Fruit fly (Drosophila melanogaster) whole organism, embryonic: ENCODE data around the gene CG3529.

ENCODE experiments used
- Adf1 ChIP-seq: fragments of 200-800 bp; sonication (Bioruptor generic); IDR thresholded peaks from 2 replicates; pipeline ENCODE4 v1.3.6; 2022; ENCODE audit warnings: missing biosample characterization, missing genetic modification characterization
- Aef1 ChIP-seq: fragments of 200-800 bp; sonication (Bioruptor generic); IDR thresholded peaks from 3 replicates; pipeline ENCODE4 v1.3.6; 2022; ENCODE audit warnings: missing biosample characterization, missing genetic modification characterization
- Bgb ChIP-seq: fragments of 200-800 bp; sonication (Bioruptor generic); IDR thresholded peaks from 2 replicates; pipeline ENCODE4 v1.3.6; 2022; ENCODE audit warnings: missing biosample characterization, missing genetic modification characterization; ENCODE audit not compliant: partially characterized antibody
- CG10147 ChIP-seq: fragments of 200-800 bp; sonication (Bioruptor generic); optimal IDR thresholded peaks from 2 replicates; lab custom pipeline; 2019; ENCODE audit warnings: missing biosample characterization, mild to moderate bottlenecking, missing genetic modification characterization, moderate library complexity
- CG11247 ChIP-seq: fragments of 200-800 bp; sonication (Bioruptor generic); IDR thresholded peaks from 2 replicates; pipeline ENCODE4 v1.3.6; 2022; ENCODE audit warnings: missing biosample characterization, missing genetic modification characterization
- CG11456 ChIP-seq: fragments of 200-800 bp; sonication (Bioruptor generic); IDR thresholded peaks from 3 replicates; pipeline ENCODE4 v1.3.6; 2022; ENCODE audit warnings: missing biosample characterization, missing genetic modification characterization
- CG11560 ChIP-seq: fragments of 200-800 bp; sonication (Bioruptor generic); IDR thresholded peaks from 3 replicates; pipeline ENCODE4 v1.3.6; 2022; ENCODE audit warnings: missing biosample characterization, missing genetic modification characterization
- CG12659 ChIP-seq: fragments of 200-800 bp; sonication (Bioruptor generic); optimal IDR thresholded peaks from 3 replicates; lab custom pipeline; 2017; ENCODE audit warnings: mild to moderate bottlenecking, missing biosample characterization, missing genetic modification reagents, missing genetic modification characterization
- CG14710 ChIP-seq: fragments of 200-800 bp; sonication (Bioruptor generic); optimal IDR thresholded peaks from 3 replicates; lab custom pipeline; 2019; ENCODE audit warnings: missing biosample characterization, mild to moderate bottlenecking, missing genetic modification characterization, moderate library complexity
- CG16779 ChIP-seq: fragments of 200-800 bp; sonication (Bioruptor generic); IDR thresholded peaks from 2 replicates; pipeline ENCODE4 v1.3.6; 2022; ENCODE audit warnings: missing biosample characterization, missing genetic modification characterization
- CG18476 ChIP-seq: fragments of 200-800 bp; sonication (Bioruptor generic); optimal IDR thresholded peaks from 2 replicates; lab custom pipeline; 2016; ENCODE audit warnings: missing biosample characterization, mild to moderate bottlenecking, missing genetic modification characterization
- CG2116 ChIP-seq: fragments of 200-800 bp; sonication (Bioruptor generic); optimal IDR thresholded peaks from 3 replicates; lab custom pipeline; 2018; ENCODE audit warnings: missing biosample characterization, mild to moderate bottlenecking, missing genetic modification characterization
- CG2129 ChIP-seq: fragments of 200-800 bp; sonication (Bioruptor generic); IDR thresholded peaks from 2 replicates; pipeline ENCODE4 v1.3.6; 2022; ENCODE audit warnings: missing biosample characterization, missing genetic modification characterization; ENCODE audit not compliant: partially characterized antibody
- CG3995 ChIP-seq: fragments of 200-800 bp; sonication (Bioruptor generic); optimal IDR thresholded peaks from 3 replicates; lab custom pipeline; 2016; ENCODE audit warnings: missing biosample characterization, missing genetic modification characterization
- CG4360 ChIP-seq: fragments of 200-800 bp; sonication (Bioruptor generic); IDR thresholded peaks from 2 replicates; pipeline ENCODE4 v1.3.6; 2022; ENCODE audit warnings: missing biosample characterization, missing genetic modification characterization
- CG8281 ChIP-seq: fragments of 200-800 bp; sonication (Bioruptor generic); optimal IDR thresholded peaks from 2 replicates; lab custom pipeline; 2018; ENCODE audit warnings: missing biosample characterization, mild to moderate bottlenecking, missing genetic modification characterization, moderate library complexity
- CG9932 ChIP-seq: fragments of 200-800 bp; sonication (Bioruptor generic); IDR thresholded peaks from 2 replicates; pipeline ENCODE4 v1.3.6; 2022; ENCODE audit warnings: missing biosample characterization, missing genetic modification characterization
- Camta ChIP-seq: fragments of 200-800 bp; sonication (Bioruptor generic); optimal IDR thresholded peaks from 2 replicates; lab custom pipeline; 2016; ENCODE audit warnings: missing biosample characterization, missing genetic modification characterization
- HLH4C ChIP-seq: fragments of 200-800 bp; sonication (Bioruptor generic); IDR thresholded peaks from 3 replicates; pipeline ENCODE4 v1.3.6; 2022; ENCODE audit warnings: missing biosample characterization, missing genetic modification characterization; ENCODE audit not compliant: partially characterized antibody
- Poxn ChIP-seq: fragments of 200-800 bp; sonication (Bioruptor generic); IDR thresholded peaks from 2 replicates; pipeline ENCODE4 v1.3.6; 2022; ENCODE audit warnings: missing biosample characterization, missing genetic modification characterization
- Scr ChIP-seq: fragments of 200-800 bp; sonication (Bioruptor generic); IDR thresholded peaks from 2 replicates; pipeline ENCODE4 v1.3.6; 2022; ENCODE audit warnings: missing biosample characterization, missing genetic modification characterization; ENCODE audit not compliant: partially characterized antibody
- al ChIP-seq: fragments of 200-800 bp; sonication (Bioruptor generic); IDR thresholded peaks from 2 replicates; pipeline ENCODE4 v1.3.6; 2022; ENCODE audit warnings: missing biosample characterization, missing genetic modification characterization
- ap ChIP-seq: fragments of 200-800 bp; sonication (Bioruptor generic); IDR thresholded peaks from 2 replicates; pipeline ENCODE4 v1.3.6; 2022; ENCODE audit warnings: missing biosample characterization, missing genetic modification characterization
- ash1 ChIP-seq: fragments of 200-800 bp; sonication (Bioruptor generic); optimal IDR thresholded peaks from 2 replicates; lab custom pipeline; 2018; ENCODE audit warnings: missing biosample characterization, mild to moderate bottlenecking, missing genetic modification characterization
- caup ChIP-seq: fragments of 200-800 bp; sonication (Bioruptor generic); optimal IDR thresholded peaks from 3 replicates; lab custom pipeline; 2017; ENCODE audit warnings: missing biosample characterization, mild to moderate bottlenecking, missing genetic modification characterization, moderate library complexity; ENCODE audit not compliant: severe bottlenecking
- cg ChIP-seq: fragments of 200-800 bp; sonication (Bioruptor generic); optimal IDR thresholded peaks from 3 replicates; lab custom pipeline; 2019; ENCODE audit warnings: missing biosample characterization, mild to moderate bottlenecking, missing genetic modification characterization, moderate library complexity
- chn ChIP-seq: fragments of 200-800 bp; sonication (Bioruptor generic); optimal IDR thresholded peaks from 2 replicates; lab custom pipeline; 2016; ENCODE audit warnings: missing biosample characterization, missing genetic modification characterization
- crc ChIP-seq: fragments of 200-800 bp; sonication (Bioruptor generic); optimal IDR thresholded peaks from 2 replicates; lab custom pipeline; 2016; ENCODE audit warnings: missing biosample characterization, missing genetic modification characterization
- dati ChIP-seq: fragments of 200-800 bp; sonication (Bioruptor generic); IDR thresholded peaks from 2 replicates; pipeline ENCODE4 v1.3.6; 2022; ENCODE audit warnings: missing biosample characterization, missing genetic modification characterization
- dmrt11E ChIP-seq: fragments of 200-800 bp; sonication (Bioruptor generic); optimal IDR thresholded peaks from 3 replicates; lab custom pipeline; 2018; ENCODE audit warnings: missing biosample characterization, mild to moderate bottlenecking, missing genetic modification characterization, moderate library complexity
- ems ChIP-seq: fragments of 200-800 bp; sonication (Bioruptor generic); optimal IDR thresholded peaks from 3 replicates; lab custom pipeline; 2016; ENCODE audit warnings: missing biosample characterization, missing genetic modification characterization
- en ChIP-seq: fragments of 200-800 bp; sonication (Bioruptor generic); optimal IDR thresholded peaks from 2 replicates; lab custom pipeline; 2016; ENCODE audit warnings: missing biosample characterization, missing genetic modification characterization
- eyg ChIP-seq: fragments of 200-800 bp; sonication (Bioruptor generic); optimal IDR thresholded peaks from 3 replicates; lab custom pipeline; 2016; ENCODE audit warnings: missing biosample characterization, missing genetic modification characterization
- grau ChIP-seq: fragments of 200-800 bp; optimal IDR thresholded peaks from 3 replicates; lab custom pipeline; 2019; ENCODE audit warnings: missing biosample characterization, mild to moderate bottlenecking, missing genetic modification characterization, moderate library complexity
- lov ChIP-seq, 2 experiments: fragments of 200-800 bp in 1 of 2; fragments of >200 bp in 1 of 2; sonication (Bioruptor generic) in 1 of 2; IDR thresholded peaks in 1 of 2; optimal IDR thresholded peaks in 1 of 2; 2 replicates in 1 of 2; 3 replicates in 1 of 2; pipeline versions ENCODE4 v1.3.6 to Lab custom; 2017 to 2022; ENCODE audit warnings: missing biosample characterization in 1 of 2, missing genetic modification characterization in 1 of 2
- onecut ChIP-seq: fragments of 200-800 bp; sonication (Bioruptor generic); IDR thresholded peaks from 2 replicates; pipeline ENCODE4 v1.3.6; 2022; ENCODE audit warnings: missing biosample characterization, missing genetic modification characterization
- otp ChIP-seq: fragments of 200-800 bp; sonication (Bioruptor generic); IDR thresholded peaks from 3 replicates; pipeline ENCODE4, ENCODE4 v1.3.6; 2022; ENCODE audit warnings: missing biosample characterization, missing genetic modification characterization
- pan ChIP-seq, 4 experiments: fragments of >200 bp in 3 of 4; fragments of 200-800 bp in 1 of 4; sonication (Bioruptor generic) in 1 of 4; optimal IDR thresholded peaks in 3 of 4; IDR thresholded peaks in 1 of 4; 2 replicates each; pipeline versions ENCODE4 v1.3.6 to Lab custom; 2017 to 2022; ENCODE audit warnings: missing biosample characterization in 2 of 4, missing genetic modification characterization in 2 of 4, mixed read lengths in 1 of 4
- peb ChIP-seq: fragments of 200-800 bp; sonication (Bioruptor generic); IDR thresholded peaks from 2 replicates; pipeline ENCODE4 v1.3.6; 2022; ENCODE audit warnings: missing biosample characterization, missing genetic modification characterization
- pho ChIP-seq: fragments of 200-800 bp; sonication (Bioruptor generic); optimal IDR thresholded peaks from 2 replicates; lab custom pipeline; 2016; ENCODE audit warnings: missing biosample characterization, missing genetic modification characterization
- pum ChIP-seq: fragments of 200-800 bp; sonication (Bioruptor generic); optimal IDR thresholded peaks from 2 replicates; lab custom pipeline; 2016; ENCODE audit warnings: missing biosample characterization, missing genetic modification characterization
- sens ChIP-seq: fragments of 200-800 bp; sonication (Bioruptor generic); peaks from one replicate; lab custom pipeline; 2016; ENCODE audit warnings: missing biosample characterization, missing genetic modification characterization
- sens-2 ChIP-seq: fragments of 200-800 bp; sonication (Bioruptor generic); IDR thresholded peaks from 2 replicates; pipeline ENCODE4 v1.3.6; 2022; ENCODE audit warnings: missing biosample characterization, missing genetic modification characterization
- sr ChIP-seq: fragments of 200-800 bp; sonication (Bioruptor generic); IDR thresholded peaks from 3 replicates; pipeline ENCODE4 v1.3.6; 2022; ENCODE audit warnings: missing biosample characterization, missing genetic modification characterization
- unc-4 ChIP-seq: fragments of 200-800 bp; sonication (Bioruptor generic); IDR thresholded peaks from 2 replicates; pipeline ENCODE4 v1.3.6; 2022; ENCODE audit warnings: missing biosample characterization, missing genetic modification characterization; ENCODE audit not compliant: partially characterized antibody
- vnd ChIP-seq: fragments of 200-800 bp; sonication (Bioruptor generic); IDR thresholded peaks from 3 replicates; pipeline ENCODE4 v1.3.6; 2022; ENCODE audit warnings: missing biosample characterization, missing genetic modification characterization; ENCODE audit not compliant: partially characterized antibody
- wdn ChIP-seq: fragments of 200-800 bp; sonication (Bioruptor generic); IDR thresholded peaks from 2 replicates; pipeline ENCODE4 v1.3.6; 2022; ENCODE audit warnings: missing biosample characterization, missing genetic modification characterization
- zf30C ChIP-seq: fragments of 200-800 bp; sonication (Bioruptor generic); optimal IDR thresholded peaks from 3 replicates; lab custom pipeline; 2018; ENCODE audit warnings: missing biosample characterization, mild to moderate bottlenecking, missing genetic modification characterization

The CG3529 gene

DNA sequence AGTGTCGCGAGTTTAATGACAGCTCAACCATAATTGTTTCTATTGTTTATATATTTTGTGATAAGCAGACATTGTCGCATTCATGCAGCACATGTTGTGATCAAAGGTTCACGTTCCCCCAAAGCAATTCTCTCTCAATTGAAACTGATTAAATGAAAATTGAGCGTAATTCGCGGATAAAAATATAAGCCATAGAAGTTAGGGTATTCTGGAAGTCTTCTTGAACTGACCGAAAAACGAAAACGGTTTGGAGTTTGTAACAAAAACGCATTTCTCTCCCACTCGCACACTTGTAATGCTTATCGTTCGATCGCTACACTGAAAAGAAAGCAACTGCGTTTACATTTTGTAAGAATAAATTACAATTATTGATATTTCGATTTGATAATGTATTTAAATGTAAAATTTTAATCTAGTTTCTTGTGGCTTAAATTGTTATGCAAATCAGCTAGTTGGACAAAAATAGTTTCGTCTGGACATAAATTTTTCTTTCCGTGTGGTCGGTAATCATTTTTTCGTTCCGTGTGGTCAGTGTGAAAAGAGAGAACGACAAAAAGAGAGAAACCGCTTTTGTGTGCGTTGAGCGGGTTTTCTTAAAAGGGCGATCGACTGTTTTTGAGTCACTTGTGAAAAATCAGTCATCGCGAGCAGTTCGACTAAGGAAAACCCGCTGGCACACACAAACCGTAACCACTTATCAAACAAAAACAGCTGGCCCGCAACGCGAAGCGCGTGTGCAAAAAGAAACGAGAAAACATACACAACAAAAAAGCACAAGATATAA lies 23.8 kb upstream of the CG3529 start, which contains the start of gene aay (continued):
- TF ChIP-seq dmrt11E (tag; lab: Kevin White, UChicago): peak; percentile 99
- peak; percentile 94 for TF ChIP-seq CG8281
- TF ChIP-seq al: peak; percentile 96
- peak; percentile 97 for TF ChIP-seq otp (GFP tag; lab: Robert Waterston, UW)
- peak; percentile 99 for TF ChIP-seq caup (GFP tag; lab: Kevin White, UChicago)
- TF ChIP-seq HLH4C (GFP tag; lab: Robert Waterston, UW): 0 out of 3 replicates have a peak, but pooled peaks have one; percentile 37
- TF ChIP-seq CG10147 (GFP tag; lab: Kevin White, UChicago): peak; percentile 99
- peak; percentile 42 for TF ChIP-seq lov (optimal IDR thresholded peaks at IDR 0.05; lab: Kevin White, UChicago)
- peak; percentile 98 for TF ChIP-seq lov (GFP tag; IDR thresholded peaks at IDR 0.05; lab: Robert Waterston, UW)
- peak; percentile 87 for TF ChIP-seq ash1 (GFP tag; lab: Kevin White, UChicago)
- peak; percentile 98 for TF ChIP-seq pho
- peak; percentile 97 for TF ChIP-seq ap (GFP tag; lab: Robert Waterston, UW)
- peak; percentile 34; the same call in 1 of the 2 replicates for TF ChIP-seq unc-4 (GFP tag; lab: Robert Waterston, UW)
- TF ChIP-seq peb (GFP tag; lab: Robert Waterston, UW): peak; percentile 96
- peak; percentile 94 for TF ChIP-seq sr (GFP tag; lab: Robert Waterston, UW)
- TF ChIP-seq onecut (GFP tag; lab: Robert Waterston, UW): peak; percentile 95
- TF ChIP-seq chn (GFP tag; lab: Kevin White, UChicago): peak; percentile 98
- TF ChIP-seq CG3995 (GFP tag; lab: Kevin White, UChicago): peak; percentile 82
- TF ChIP-seq cg (GFP tag; lab: Kevin White, UChicago): peak; percentile 84
- TF ChIP-seq Bgb (GFP tag; lab: Robert Waterston, UW): peak; percentile 21; the same call in 1 of the 2 replicates
- TF ChIP-seq wdn (GFP tag; lab: Robert Waterston, UW): peak; percentile 95
- TF ChIP-seq CG16779: peak; percentile 97
- TF ChIP-seq sens-2 (GFP tag; lab: Robert Waterston, UW): peak; percentile 96
- peak; percentile 100 for TF ChIP-seq sens
- peak; percentile 98 for TF ChIP-seq ems (GFP tag; lab: Kevin White, UChicago)
- peak; percentile 90 for TF ChIP-seq dati (GFP tag; lab: Robert Waterston, UW)
- peak; percentile 96 for TF ChIP-seq pum (GFP tag; lab: Kevin White, UChicago)
- TF ChIP-seq Adf1 (GFP tag; lab: Robert Waterston, UW): peak; percentile 87
- TF ChIP-seq CG14710 (tag; lab: Kevin White, UChicago): peak; percentile 98
- TF ChIP-seq Camta (GFP tag; lab: Kevin White, UChicago): peak; percentile 98
- peak; percentile 97 for TF ChIP-seq CG11247 (GFP tag; lab: Robert Waterston, UW)
- TF ChIP-seq Scr (GFP tag; lab: Robert Waterston, UW): no peak
- peak; percentile 100 for TF ChIP-seq zf30C
- peak; percentile 97 for TF ChIP-seq CG9932 (GFP tag; lab: Robert Waterston, UW)
- peak; percentile 98 for TF ChIP-seq CG11456 (GFP tag; lab: Robert Waterston, UW)
- TF ChIP-seq CG11560: peak; percentile 91
- TF ChIP-seq Poxn: peak; percentile 90
- peak; percentile 99 for TF ChIP-seq CG18476 (GFP tag; lab: Kevin White, UChicago)
- no peak for TF ChIP-seq CG2129
- TF ChIP-seq pan (optimal IDR thresholded peaks at IDR 0.05; lab: Kevin White, UChicago): no peak
- TF ChIP-seq pan (GFP tag; optimal IDR thresholded peaks at IDR 0.05 in 1 of 2, IDR thresholded peaks at IDR 0.05 in 1 of 2): peak in 1 of 2 experiments; percentile 98
- peak; percentile 91 for TF ChIP-seq CG2116 (GFP tag; lab: Kevin White, UChicago)
- TF ChIP-seq vnd (GFP tag; lab: Robert Waterston, UW): no peak
- peak; percentile 98 for TF ChIP-seq eyg
- peak; percentile 99 for TF ChIP-seq grau (tag; lab: Kevin White, UChicago)
- peak; percentile 94 for TF ChIP-seq en (GFP tag; lab: Kevin White, UChicago)
- peak; percentile 98 for TF ChIP-seq Aef1 (GFP tag; lab: Robert Waterston, UW)
- TF ChIP-seq CG12659 (GFP tag; lab: Kevin White, UChicago): peak; percentile 99
- peak; percentile 94 for TF ChIP-seq crc
- peak; percentile 84 for TF ChIP-seq CG4360
